Worm (Caenorhabditis elegans) whole organism, late embryonic: Measurements from ENCODE around the gene ugt-60.

ENCODE experiments used
- C08G9.2 ChIP-seq: sonication (generic microtip); optimal IDR thresholded peaks from 2 replicates; lab custom pipeline; 2016; ENCODE audit warnings: mild to moderate bottlenecking, missing genetic modification characterization, moderate library complexity, missing compliant biosample characterization
- ama-1 ChIP-seq: fragments of 150-350 bp; optimal IDR thresholded peaks from 2 replicates; lab custom pipeline; 2014
- ceh-19 ChIP-seq: fragments of 200-800 bp; sonication (Bioruptor generic); optimal IDR thresholded peaks from 2 replicates; lab custom pipeline; 2018; ENCODE audit warnings: mild to moderate bottlenecking, missing genetic modification characterization, missing compliant biosample characterization
- ceh-9 ChIP-seq: sonication (generic microtip); optimal IDR thresholded peaks from 2 replicates; lab custom pipeline; 2016; ENCODE audit warnings: mild to moderate bottlenecking, missing genetic modification characterization, inconsistent platforms, missing compliant biosample characterization
- dmd-4 ChIP-seq: sonication (generic microtip); optimal IDR thresholded peaks from 2 replicates; lab custom pipeline; 2016; ENCODE audit warnings: borderline replicate concordance, missing genetic modification characterization, missing compliant biosample characterization
- fkh-10 ChIP-seq: fragments of 150-350 bp; optimal IDR thresholded peaks from 2 replicates; lab custom pipeline; 2014; ENCODE audit warnings: missing biosample characterization, missing genetic modification reagents, missing genetic modification characterization
- hlh-8 ChIP-seq: sonication (generic microtip); optimal IDR thresholded peaks from 2 replicates; lab custom pipeline; 2016; ENCODE audit warnings: missing genotype, missing genetic modification characterization, missing compliant biosample characterization
- npax-4 ChIP-seq: sonication (generic microtip); optimal IDR thresholded peaks from 2 replicates; lab custom pipeline; 2016; ENCODE audit warnings: missing genetic modification characterization, missing compliant biosample characterization
- pha-4 ChIP-seq: fragments of 150-350 bp; optimal IDR thresholded peaks from 2 replicates; lab custom pipeline; 2018; ENCODE audit warnings: missing biosample characterization, missing genetic modification reagents, missing genetic modification characterization

ce11 chrIII:9725114-9725513, 46.3 kb upstream of the ugt-60 start, which contains the start of gene clec-162:
- TF ChIP-seq ceh-19 (GFP tag; lab: Kevin White, UChicago) (no peak), C08G9.2 (tag; lab: Kevin White, UChicago) (no peak), dmd-4 (no peak), fkh-10 (GFP tag; lab: Kevin White, UChicago) (no peak), ceh-9 (tag; lab: Kevin White, UChicago) (no peak), pha-4 (no peak), ama-1 (lab: Kevin White, UChicago) (no peak), hlh-8 (tag; lab: Kevin White, UChicago) (no peak), npax-4 (tag; lab: Kevin White, UChicago) (no peak)
